Fruit fly (Drosophila melanogaster) S2 (cell line): ENCODE results near the gene pigs.

ENCODE experiments used
- CG8478 ChIP-seq: fragments of >200 bp; optimal IDR thresholded peaks from 2 replicates; lab custom pipeline; 2018
- CTCF ChIP-seq, 2 experiments: fragments of >200 bp; optimal IDR thresholded peaks; 2 replicates each; lab custom pipeline; 2018

pigs gene

DNA sequence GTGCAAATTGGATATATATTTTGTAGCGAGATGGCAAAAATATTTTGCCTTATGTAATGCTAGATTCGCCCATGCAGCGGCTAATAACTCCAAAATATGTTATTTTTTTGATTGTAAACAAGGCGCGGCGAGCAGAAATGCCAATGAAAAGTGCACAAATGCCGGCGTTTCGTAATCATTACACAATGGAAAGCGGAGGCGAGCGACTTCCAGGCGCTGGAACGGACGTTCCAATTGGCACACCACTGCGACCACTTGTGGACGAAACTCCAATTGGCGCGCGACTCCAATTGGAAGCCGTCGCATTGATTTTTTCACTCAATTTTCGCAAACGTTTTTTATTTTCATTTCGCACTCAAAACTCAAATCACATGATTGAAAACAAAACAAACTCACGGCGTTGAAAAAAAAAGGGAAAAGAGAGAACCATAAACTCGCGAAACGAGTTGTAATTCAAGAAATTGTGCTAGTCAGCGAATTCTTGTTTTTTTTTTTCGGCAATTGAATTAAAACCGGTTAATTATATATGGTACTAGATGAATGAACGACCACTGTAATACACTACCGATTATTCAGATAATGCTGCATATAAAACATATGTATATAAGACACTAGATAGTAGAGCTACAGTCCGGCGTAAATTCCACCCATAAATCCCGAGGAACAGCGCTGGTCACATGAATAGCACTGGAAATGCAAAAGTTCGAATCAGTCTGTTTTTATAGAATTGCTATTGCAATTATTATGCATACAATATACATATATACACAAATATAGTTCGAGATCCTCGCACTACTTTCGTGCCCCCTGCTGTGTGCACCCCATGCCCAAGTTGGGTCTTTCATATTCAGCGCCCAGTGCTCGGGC, 79.0 kb downstream of the pigs start, which contains the start of gene ND-ASHI:
Gene ND-ASHI, minus strand, starts transcription at position 484 of the 867 bp plus-strand sequence.
- TF ChIP-seq CTCF (optimal IDR thresholded peaks at IDR 0.05; lab: Kevin White, UChicago), result no peak
- TF ChIP-seq CG8478 (lab: Kevin White, UChicago), result no peak

DNA sequence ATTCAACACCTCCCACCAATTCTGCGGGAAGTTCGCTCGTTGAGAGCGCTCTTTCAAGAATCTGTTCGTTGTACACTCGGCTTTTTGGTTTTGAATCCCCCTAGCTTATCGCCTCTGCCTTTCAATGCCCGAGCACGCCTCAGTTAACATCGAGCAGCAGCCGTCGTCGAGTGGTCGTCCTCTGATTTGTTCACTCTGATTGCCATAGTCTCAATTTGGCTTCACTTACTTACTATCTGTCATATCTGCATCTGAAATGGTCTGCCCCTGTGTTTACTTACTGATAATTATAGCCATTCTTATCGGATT, 79.6 kb downstream of the pigs start:
- no peak for TF ChIP-seq CTCF (optimal IDR thresholded peaks at IDR 0.05; lab: Kevin White, UChicago)
- TF ChIP-seq CG8478 (lab: Kevin White, UChicago), result no peak

DNA sequence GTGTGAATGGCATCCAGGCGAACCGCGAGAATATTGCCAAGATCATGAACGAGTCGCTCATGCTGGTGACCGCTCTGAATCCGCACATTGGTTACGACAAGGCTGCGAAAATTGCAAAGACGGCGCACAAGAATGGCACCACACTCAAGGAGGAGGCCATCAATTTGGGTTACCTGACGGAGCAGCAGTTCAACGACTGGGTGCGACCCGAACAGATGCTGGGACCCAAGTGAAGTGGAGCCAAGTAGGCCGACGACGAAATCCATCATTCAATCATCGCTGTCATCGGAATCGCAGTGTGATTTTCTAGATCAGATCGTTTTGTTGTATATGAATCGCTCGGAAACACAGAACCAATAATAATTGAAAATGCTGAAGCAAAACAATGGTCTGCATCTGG, 81.6 kb downstream of the pigs start, which contains the start of gene Fum2:
Gene Fum2, plus strand, starts transcription at position 301 of the 400 bp plus-strand sequence.
- TF ChIP-seq CG8478 (lab: Kevin White, UChicago), result no peak
- TF ChIP-seq CTCF (optimal IDR thresholded peaks at IDR 0.05; lab: Kevin White, UChicago), result no peak

DNA sequence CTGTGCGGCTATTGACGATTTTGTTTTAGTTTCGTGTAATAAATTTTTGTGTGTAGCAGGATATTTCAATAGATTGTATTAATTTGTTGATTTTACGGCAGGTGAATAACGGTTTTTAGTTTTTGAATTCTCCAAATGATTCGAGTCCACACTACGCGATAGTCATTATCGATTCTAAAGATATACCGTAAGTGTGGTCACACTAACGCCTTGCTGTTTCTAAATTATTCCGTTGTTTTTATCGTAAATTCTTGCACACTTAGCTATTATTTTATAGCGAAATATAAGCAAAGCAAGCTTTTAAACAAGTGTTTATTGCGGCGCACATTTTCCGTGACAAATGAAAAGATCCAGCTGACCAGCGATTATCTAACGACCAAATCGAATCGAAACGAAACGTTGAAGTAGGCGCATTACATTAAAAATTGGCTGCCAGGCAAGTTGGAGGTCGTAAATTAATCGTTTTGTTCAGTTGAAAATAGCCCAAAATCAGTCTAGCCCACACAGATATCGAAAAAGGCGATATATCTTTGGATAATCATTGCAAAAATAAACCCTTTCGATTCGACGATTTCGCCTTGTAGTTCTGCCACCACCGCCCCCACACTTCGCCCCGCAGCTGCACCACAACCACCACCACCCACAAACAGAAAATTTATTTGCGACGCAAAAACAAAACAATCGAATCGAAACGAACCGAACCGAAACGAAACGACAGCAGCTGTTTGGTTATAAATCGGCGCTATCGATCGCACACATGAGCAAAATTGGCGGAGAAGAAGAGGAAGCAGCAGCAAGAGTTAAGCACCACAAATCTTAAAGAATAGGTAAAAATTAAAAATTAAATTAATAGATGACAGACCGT, 84.0 kb downstream of the pigs start, which contains the start of gene Pink1:
Gene Pink1, plus strand, starts transcription at position 164 of the 865 bp plus-strand sequence.
- TF ChIP-seq CG8478 (lab: Kevin White, UChicago) (no peak), CTCF (optimal IDR thresholded peaks at IDR 0.05; lab: Kevin White, UChicago) (peak in 1 of 2 experiments; percentile 37)

DNA sequence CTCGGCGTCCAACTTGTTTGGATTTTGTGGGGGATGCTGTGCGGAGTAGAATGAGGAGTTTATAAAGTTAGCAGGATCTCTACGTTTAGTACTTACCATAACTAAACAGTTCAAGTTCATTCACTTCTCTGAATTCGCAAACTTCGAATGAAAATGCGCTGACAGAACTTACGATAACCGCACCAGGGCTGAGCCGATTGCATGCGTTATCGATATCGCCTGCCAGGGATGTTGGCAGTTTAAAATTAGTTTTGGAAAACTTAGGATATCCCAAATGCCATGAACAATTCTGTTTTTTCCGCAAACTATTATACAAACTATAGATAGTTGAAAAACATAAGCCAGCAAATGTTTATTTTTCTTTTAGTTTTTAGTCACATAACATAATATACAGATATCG, 87.4 kb downstream of the pigs start, which contains the start of gene CG44303:
Gene CG44303, minus strand, starts transcription at position 154 of the 400 bp plus-strand sequence.
- TF ChIP-seq CG8478 (lab: Kevin White, UChicago) (no peak), CTCF (optimal IDR thresholded peaks at IDR 0.05; lab: Kevin White, UChicago) (no peak)

DNA sequence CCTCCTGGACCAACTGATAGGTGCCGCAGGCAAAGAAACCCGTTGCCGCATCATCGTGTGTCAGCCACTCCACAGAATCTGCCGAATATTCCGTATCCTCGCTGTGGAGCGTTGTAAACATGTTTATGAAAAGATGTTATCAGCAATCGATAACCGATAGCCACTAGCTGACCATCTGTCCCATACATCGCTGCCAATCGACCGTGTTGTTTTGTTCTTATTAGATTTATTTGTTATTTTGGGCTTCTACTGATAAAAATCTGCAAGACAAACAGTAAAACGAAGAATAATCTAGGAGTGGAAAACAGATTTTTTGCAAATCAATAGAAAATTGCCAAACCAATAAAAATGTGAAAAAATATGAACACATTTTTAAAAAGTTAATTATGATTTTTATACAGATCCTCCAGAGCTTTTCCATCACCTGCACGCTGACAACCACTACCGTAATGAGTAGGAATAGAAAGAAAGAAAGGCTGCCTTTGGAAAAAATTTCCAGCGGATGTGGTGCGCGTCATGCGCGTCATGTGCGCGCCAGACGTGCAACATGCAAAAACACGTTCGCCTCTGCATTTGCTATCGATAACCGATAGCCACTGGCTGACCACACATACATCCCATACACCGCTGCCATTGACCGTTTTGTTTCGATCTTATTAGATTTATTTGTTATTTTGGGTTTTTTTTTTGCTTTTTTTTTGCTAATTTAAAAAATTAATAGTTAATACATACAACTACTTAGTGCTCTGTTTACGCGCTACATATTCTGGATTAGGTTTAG, 88.9 kb downstream of the pigs start, which contains the start of gene CG3184:
Gene CG3184, minus strand, starts transcription at position 155 of the 781 bp plus-strand sequence.
- TF ChIP-seq CTCF (optimal IDR thresholded peaks at IDR 0.05; lab: Kevin White, UChicago), result no peak
- no peak for TF ChIP-seq CG8478 (lab: Kevin White, UChicago)

DNA sequence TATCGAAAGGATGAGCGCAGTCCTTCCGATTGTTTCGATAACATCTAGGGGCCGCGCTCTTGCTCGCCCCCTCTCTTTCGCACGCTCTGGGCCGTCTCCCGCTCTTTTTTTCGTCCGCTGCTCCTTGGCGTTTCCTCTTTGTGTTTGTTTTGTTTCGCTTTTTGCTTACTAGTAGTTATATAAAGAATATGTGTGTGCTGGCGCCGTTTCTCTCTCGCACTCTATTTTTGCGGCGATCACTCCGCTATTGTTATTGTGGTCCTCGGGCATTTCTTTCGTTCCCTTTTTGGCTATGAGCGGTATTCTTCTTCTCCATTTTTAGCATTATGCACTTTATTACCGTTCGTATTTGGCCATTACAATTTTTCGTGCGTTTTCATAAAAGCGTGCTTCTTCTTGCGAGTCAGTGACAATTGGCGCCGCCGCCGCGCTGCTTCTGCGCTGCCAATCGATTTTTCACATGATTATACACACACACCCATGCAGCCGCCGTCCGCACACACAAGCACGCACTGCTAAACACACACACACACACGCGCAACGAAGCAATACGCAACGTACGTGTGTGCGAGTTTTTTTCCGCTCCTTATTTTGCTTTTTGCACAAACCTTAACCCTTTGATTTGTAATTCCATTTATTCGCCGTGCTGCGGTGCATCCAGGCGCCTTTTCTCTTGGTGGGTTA, 94.4 kb downstream of the pigs start:
- no peak for TF ChIP-seq CG8478 (lab: Kevin White, UChicago)
- no peak for TF ChIP-seq CTCF (optimal IDR thresholded peaks at IDR 0.05; lab: Kevin White, UChicago)

DNA sequence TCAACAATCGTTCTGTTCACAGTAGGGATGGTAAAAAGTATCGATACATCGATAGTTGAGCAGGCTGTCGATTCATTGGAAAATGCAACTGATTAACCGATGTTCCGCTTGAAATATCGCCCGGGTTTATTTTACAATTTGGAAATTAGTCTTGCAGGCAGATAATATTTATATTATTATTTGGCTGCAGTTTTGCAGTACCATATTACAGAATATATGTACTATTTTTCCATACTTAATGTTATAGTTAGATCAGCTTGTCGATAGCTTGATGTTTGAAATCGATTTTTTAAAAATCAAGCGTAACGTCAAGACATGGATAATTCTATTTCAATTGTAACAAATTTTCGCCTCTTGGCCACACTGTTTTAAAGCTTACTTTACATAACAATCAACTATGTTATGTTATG, 95.1 kb downstream of the pigs start, which contains the start of gene CG14442:
Gene CG14442, minus strand, starts transcription at position 29 of the 410 bp plus-strand sequence.
- no peak for TF ChIP-seq CTCF (optimal IDR thresholded peaks at IDR 0.05; lab: Kevin White, UChicago)
- TF ChIP-seq CG8478 (lab: Kevin White, UChicago), result no peak

DNA sequence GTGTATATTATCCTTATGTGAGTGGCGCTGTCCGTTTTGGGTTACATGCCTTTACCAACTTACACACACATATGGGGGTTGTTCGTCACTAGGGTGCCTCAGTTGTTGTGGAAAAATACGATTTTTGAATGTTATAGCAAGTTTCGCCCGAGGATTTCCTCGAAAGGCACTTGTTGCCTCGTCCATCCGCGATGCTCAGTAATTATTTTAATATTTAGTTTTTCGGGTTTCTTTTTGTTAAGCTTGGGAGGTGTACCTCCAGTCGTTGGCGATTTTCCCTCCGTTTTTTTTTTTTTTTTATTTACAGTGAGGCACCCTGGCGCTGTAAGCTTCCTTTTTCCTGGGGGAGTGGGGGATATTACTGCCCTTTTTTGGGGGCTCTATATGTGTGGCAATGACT, 96.6 kb downstream of the pigs start:
- no peak for TF ChIP-seq CG8478 (lab: Kevin White, UChicago)
- no peak for TF ChIP-seq CTCF (optimal IDR thresholded peaks at IDR 0.05; lab: Kevin White, UChicago)

DNA sequence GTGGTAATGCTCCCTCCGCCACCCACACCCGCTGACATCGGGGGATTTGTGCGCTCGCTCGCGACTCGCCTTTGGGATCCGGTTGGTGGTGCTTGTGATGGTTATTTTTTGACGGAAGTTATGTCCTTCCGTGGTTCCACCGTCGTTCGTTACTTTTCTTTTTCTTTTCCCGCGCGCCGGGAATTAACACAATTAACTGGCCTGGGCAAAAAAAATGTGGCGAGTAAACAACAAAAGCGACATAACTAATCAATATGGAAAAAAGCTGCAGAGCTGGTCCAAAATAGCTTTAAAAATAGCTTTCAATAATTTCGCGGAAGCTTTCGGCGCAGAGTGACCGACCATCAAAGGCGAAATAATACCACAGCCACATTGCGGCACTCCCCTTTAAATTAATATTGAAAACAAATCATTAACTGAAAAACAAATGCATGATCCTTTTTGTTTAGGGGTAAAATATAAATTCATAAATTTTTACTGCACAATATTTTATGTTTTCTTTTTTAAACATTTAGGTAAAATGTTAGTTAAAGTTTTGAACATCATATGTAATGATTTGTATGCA, 98.5 kb downstream of the pigs start, which contains the start of gene CG14440:
Gene CG14440, minus strand, starts transcription at position 320 of the 565 bp plus-strand sequence.
- TF ChIP-seq CG8478 (lab: Kevin White, UChicago), result no peak
- no peak for TF ChIP-seq CTCF (optimal IDR thresholded peaks at IDR 0.05; lab: Kevin White, UChicago)

DNA sequence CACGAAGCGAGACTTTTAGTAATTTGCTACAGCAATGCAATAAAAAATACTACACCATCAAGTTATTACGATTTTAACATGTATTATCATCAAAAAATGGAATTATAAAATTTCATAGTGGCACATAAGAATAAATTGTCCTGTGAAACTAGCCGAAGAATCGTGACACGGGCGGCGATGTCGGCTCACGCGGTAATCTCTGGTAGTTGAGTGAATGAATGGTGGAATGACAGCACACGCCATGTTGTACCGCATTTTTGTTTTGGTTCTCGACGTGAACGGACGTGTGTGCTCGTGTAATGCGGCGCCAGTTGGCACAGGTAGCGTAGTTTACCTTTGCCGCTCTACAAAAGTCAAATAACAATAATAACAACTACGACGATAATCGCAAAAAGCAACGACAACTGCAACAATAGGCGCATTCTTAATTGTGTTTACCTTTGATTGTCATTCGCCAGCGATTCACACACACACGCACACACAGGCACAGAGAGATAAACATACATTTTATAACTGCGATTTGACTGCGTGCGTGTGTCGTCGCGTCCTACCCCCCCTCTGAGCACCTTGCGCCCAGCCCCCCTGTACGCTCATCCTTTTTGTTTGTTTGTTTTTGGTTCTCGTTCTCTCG, 99.5 kb downstream of the pigs start, which contains the start of gene CG14441:
Gene CG14441, plus strand, starts transcription at position 254 of the 631 bp plus-strand sequence.
- TF ChIP-seq CTCF (optimal IDR thresholded peaks at IDR 0.05; lab: Kevin White, UChicago) (no peak), CG8478 (lab: Kevin White, UChicago) (no peak)

DNA sequence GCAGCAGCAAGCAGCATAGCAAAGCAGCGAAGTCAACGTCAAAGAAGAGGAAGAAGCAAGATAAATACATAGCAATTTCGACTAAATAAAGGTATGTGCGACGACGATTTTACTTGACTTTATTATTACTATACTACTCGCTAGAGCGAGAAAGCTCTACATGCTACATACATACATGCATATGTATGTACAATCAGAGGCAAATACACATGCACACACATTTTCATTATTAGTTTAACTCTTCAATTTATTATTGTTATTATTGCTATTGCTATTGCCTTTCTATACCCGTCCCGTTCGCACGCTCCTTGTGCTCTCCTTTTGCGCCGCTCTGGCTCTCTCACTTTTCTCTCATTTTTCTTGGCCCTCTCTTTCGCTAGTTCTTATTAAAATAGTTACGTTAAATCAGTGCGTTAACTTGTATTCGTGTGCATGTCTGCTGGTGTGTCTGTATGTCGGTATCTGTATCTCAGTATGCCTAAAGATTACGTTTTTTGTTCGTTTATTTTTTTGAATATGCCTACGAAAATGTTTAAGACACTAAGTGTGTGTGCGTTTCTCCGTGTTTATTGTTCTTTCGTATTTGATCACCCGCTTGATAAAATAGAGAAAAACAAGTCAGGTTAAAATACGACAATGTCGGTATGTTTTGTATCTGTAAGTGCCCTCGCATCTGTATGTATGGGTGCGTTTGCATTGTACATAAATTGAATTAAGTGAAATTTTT, 100.6 kb downstream of the pigs start:
- TF ChIP-seq CTCF (optimal IDR thresholded peaks at IDR 0.05; lab: Kevin White, UChicago) (no peak), CG8478 (lab: Kevin White, UChicago) (no peak)
